Worm (Caenorhabditis elegans): Measurements from ENCODE around the gene ttll-9.

Gene ttll-9

DNA sequence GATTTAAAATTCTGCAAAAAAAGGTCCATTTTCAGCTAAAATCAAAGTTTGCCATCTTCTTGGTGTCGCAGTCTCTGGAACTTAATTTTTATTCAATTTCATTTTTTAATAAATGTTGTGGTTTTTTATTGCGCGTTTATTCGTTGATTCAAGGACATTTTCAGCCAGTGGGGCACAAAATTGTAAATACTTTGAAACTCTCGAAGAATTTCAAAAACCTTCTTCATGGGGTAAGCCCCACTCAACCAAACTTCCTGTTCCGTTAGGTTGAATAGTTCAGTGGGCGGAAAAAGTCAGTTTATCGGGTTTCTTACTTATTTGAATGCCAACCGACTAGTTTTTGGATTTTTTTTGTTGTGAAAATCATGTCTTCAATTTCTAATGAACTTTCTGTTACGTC is at the start of gene ttll-9:
Gene ttll-9 (plus strand): TSS at position 301 of the 400 bp plus-strand sequence.
- TF ChIP-seq lsy-2 (tag; optimal IDR thresholded peaks at IDR 0.05) (no peak), daf-19 (GFP tag; conservative IDR thresholded peaks at IDR 0.05) (no peak), dmd-6 (GFP tag; IDR thresholded peaks at IDR 0.05) (no peak), ceh-20 (GFP tag; IDR thresholded peaks at IDR 0.05) (no peak), mxl-3 (GFP tag; optimal IDR thresholded peaks at IDR 0.05) (no peak), F37D6.2 (tag; optimal IDR thresholded peaks at IDR 0.05) (no peak), ceh-32 (tag; optimal IDR thresholded peaks at IDR 0.05; ENCODE audit: poor library complexity) (no peak), nhr-25 (tag; optimal IDR thresholded peaks at IDR 0.05; ENCODE audit: borderline replicate concordance, insufficient read depth) (no peak), ceh-62 (tag; optimal IDR thresholded peaks at IDR 0.05) (no peak), R02D3.7 (tag; optimal IDR thresholded peaks at IDR 0.05) (no peak), hmg-1.1 (GFP tag; IDR thresholded peaks at IDR 0.05) (no peak), hlh-30 (tag; optimal IDR thresholded peaks at IDR 0.05; ENCODE audit: insufficient read depth) (no peak), arid-1 (GFP tag; conservative IDR thresholded peaks at IDR 0.05) (no peak), madf-5 (GFP tag; IDR thresholded peaks at IDR 0.05) (no peak), ama-1 (optimal IDR thresholded peaks at IDR 0.05) (no peak), aha-1 (tag) (no peak), T26A8.4 (GFP tag; IDR thresholded peaks at IDR 0.05) (no peak)

DNA sequence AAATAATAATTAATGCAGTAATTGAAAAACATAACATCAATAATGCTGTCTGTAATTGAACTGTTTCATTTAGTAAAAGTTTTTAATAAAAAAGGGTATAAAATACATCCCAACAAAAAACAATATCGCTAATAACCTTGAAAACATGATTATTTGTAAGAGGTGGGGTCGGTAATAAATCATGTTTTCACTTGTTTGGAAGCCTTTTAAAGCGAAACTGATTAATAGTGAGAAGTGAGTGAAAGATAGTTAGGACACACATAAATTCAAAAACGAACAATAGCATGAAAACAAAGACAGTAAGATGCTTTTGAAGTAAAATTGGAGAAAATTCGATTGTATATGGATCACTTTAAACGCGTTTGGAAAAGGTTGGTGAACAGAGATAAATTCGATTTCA is 49.2 kb upstream of the ttll-9 start, which contains the start of gene try-4:
Gene try-4 (minus strand): TSS at position 74 of the 400 bp plus-strand sequence.
- no peak for TF ChIP-seq sdz-12 (GFP tag; optimal IDR thresholded peaks at IDR 0.05)
- TF ChIP-seq nhr-28 (tag; optimal IDR thresholded peaks at IDR 0.05), result peak; percentile 10
- TF ChIP-seq unc-62 (GFP tag; optimal IDR thresholded peaks at IDR 0.05 in 1 of 2), result peak in 1 of 2 experiments; percentile 97
- no peak for TF ChIP-seq unc-62 (tag; optimal IDR thresholded peaks at IDR 0.05)
- no peak for TF ChIP-seq aha-1 (tag)

DNA sequence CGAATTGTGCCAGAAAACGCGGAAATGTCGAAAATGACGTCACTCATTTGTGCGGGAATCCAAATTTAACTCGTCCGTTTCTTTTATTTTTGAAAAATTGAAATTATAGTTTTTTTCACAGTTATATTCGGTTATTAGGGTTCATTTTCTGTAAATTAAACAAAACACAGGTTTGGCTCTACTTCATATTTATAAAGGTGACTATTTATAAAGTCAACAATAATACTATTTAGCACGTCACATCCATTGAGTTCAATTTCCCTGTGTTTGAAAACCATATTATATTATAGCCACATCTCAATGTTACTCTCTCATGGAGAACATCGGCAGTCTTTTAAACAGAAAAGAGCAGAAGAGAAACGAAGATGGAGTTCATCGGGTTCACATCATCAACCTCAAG is 47.6 kb upstream of the ttll-9 start, which contains the start of gene twk-35:
Gene twk-35 (plus strand): TSS at position 301 of the 400 bp plus-strand sequence.
- peak; percentile 67 for TF ChIP-seq aha-1 (tag)
- no peak for TF ChIP-seq pqm-1 (tag; optimal IDR thresholded peaks at IDR 0.05)

DNA sequence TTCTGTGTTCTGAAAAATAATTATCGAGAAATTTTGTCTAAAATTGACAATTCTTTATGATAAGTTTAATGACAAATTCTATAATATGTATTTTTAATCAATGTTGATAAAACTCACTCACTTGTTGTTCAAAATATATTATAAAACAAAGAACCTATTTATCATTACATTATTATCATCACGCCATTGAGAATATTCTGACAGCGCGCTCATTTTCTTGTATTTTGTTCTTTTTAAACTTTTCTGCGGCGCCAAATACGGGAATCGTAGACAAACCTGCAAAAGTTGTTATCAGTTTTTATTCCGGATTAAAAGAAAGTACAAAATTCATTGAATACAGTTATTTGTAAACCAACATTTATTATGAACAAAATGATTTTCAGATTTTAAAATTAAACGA is 43.9 kb upstream of the ttll-9 start:
- TF ChIP-seq zip-2 (tag; optimal IDR thresholded peaks at IDR 0.05) (no peak), mep-1 (tag; optimal IDR thresholded peaks at IDR 0.05) (peak; percentile 59), lin-38 (GFP tag; IDR thresholded peaks at IDR 0.05) (no peak), lsy-2 (tag; optimal IDR thresholded peaks at IDR 0.05) (peak in 1 of 2 experiments; percentile 27), T20F7.1 (GFP tag; optimal IDR thresholded peaks at IDR 0.05) (peak; percentile 48), ZK337.2 (GFP tag; IDR thresholded peaks at IDR 0.05) (no peak), F10B5.3 (tag; optimal IDR thresholded peaks at IDR 0.05) (no peak), D1046.2 (GFP tag; IDR thresholded peaks at IDR 0.05) (no peak), lir-3 (tag; optimal IDR thresholded peaks at IDR 0.05) (no peak), madf-9 (GFP tag; conservative IDR thresholded peaks at IDR 0.05) (no peak), nhr-28 (tag; optimal IDR thresholded peaks at IDR 0.05) (peak; percentile 18), daf-16 (GFP tag; optimal IDR thresholded peaks at IDR 0.05) (no peak), daf-16 (tag; optimal IDR thresholded peaks at IDR 0.05) (peak; percentile 96), dve-1 (tag; optimal IDR thresholded peaks at IDR 0.05; ENCODE audit: insufficient read depth) (peak; percentile 70), nhr-111 (GFP tag; optimal IDR thresholded peaks at IDR 0.05) (no peak), nhr-77 (tag; optimal IDR thresholded peaks at IDR 0.05) (no peak), hlh-11 (tag; optimal IDR thresholded peaks at IDR 0.05) (peak; percentile 58), mxl-3 (GFP tag; optimal IDR thresholded peaks at IDR 0.05) (no peak), lin-29 (GFP tag; IDR thresholded peaks at IDR 0.05) (no peak), dmd-6 (GFP tag; IDR thresholded peaks at IDR 0.05) (peak; percentile 68), skn-1 (tag; optimal IDR thresholded peaks at IDR 0.05) (no peak)
